Fruit fly (Drosophila melanogaster): ENCODE results near the gene rdgB.

rdgB gene

DNA sequence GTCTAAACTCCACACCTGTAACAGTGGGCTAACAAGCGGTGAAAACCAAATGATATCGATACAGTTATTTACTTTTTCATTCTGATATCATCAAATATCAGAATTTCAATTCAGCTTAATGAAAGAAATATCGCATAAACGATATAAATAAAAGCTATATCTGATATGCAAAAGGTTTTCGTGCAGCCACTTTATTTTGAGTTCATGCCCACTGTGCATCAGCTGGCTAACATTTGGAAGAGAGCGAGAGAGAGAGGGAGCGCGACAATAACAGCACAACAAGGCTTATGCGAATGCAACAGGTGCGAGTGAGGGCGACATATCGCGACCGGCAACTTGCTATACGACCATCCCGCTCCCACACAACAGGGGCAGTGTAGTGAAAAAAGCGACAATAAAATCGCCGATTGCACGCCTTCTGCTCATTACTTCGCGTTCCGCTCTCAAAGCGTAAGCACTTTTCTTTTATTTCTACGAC is 23.1 kb upstream of the rdgB start, which contains the start of gene CG11151 (continued):
- TF ChIP-seq CG8281 (tag; optimal IDR thresholded peaks at IDR 0.05), result peak; percentile 88
- TF ChIP-seq Camta (GFP tag; optimal IDR thresholded peaks at IDR 0.05), result peak; percentile 96
- TF ChIP-seq CG4617 (GFP tag; optimal IDR thresholded peaks at IDR 0.05; ENCODE audit: borderline replicate concordance), result peak; percentile 86
- peak; percentile 6 for TF ChIP-seq CG9797 (GFP tag; optimal IDR thresholded peaks at IDR 0.05)
- TF ChIP-seq eyg (GFP tag; optimal IDR thresholded peaks at IDR 0.05), result peak; percentile 94

DNA sequence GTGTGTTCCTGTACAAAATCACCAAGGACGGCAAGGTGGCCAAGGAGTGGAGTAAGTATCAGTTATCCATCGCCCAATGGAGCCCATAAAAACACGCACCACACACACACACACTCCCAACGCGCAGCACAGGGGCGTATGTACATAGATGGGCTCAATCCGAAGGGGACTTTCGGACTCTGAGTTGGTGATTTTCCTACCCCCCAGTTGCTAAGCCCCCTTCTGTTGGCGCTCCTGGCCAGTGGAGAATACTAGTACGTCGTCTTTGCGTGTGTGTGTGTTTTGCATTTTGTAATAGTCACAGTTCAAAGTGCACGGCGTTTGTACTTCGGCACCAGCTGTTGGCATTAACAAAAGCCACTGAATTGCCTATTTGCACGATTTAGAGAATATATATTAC is 22.5 kb upstream of the rdgB start:
- TF ChIP-seq CG33557 (GFP tag; optimal IDR thresholded peaks at IDR 0.05), result peak; percentile 21
- TF ChIP-seq Meics (GFP tag; optimal IDR thresholded peaks at IDR 0.05), result peak; percentile 86
- peak; percentile 52 for TF ChIP-seq ftz-f1 (GFP tag; optimal IDR thresholded peaks at IDR 0.05)
- TF ChIP-seq unc-4 (GFP tag; IDR thresholded peaks at IDR 0.05; ENCODE audit: partially characterized antibody), result no peak
- TF ChIP-seq slp2 (GFP tag; optimal IDR thresholded peaks at IDR 0.05), result peak; percentile 39
- TF ChIP-seq CG8281 (tag; optimal IDR thresholded peaks at IDR 0.05), result peak; percentile 16
- TF ChIP-seq Camta (GFP tag; optimal IDR thresholded peaks at IDR 0.05), result peak; percentile 39
- no peak for TF ChIP-seq Hr39 (optimal IDR thresholded peaks at IDR 0.05)
- no peak for TF ChIP-seq Elba2 (GFP tag; optimal IDR thresholded peaks at IDR 0.05)
- no peak for TF ChIP-seq eve (GFP tag; optimal IDR thresholded peaks at IDR 0.05)
- TF ChIP-seq Oli (tag; optimal IDR thresholded peaks at IDR 0.05), result peak; percentile 58
- no peak for TF ChIP-seq YL-1 (GFP tag; optimal IDR thresholded peaks at IDR 0.05)
- TF ChIP-seq CG10543 (GFP tag; optimal IDR thresholded peaks at IDR 0.05), result peak; percentile 83
- peak; percentile 70 for TF ChIP-seq CG1647 (GFP tag; optimal IDR thresholded peaks at IDR 0.05)
- peak; percentile 77 for TF ChIP-seq CG4328 (GFP tag; optimal IDR thresholded peaks at IDR 0.05)
- peak; percentile 21 for TF ChIP-seq CG13123 (GFP tag; optimal IDR thresholded peaks at IDR 0.05)
- TF ChIP-seq CG32767 (GFP tag; IDR thresholded peaks at IDR 0.05), result peak; percentile 41; the same call in 1 of the 2 replicates
- peak; percentile 31 for TF ChIP-seq nau (GFP tag; optimal IDR thresholded peaks at IDR 0.05)
- TF ChIP-seq CG15269 (tag; optimal IDR thresholded peaks at IDR 0.05), result peak; percentile 89
- TF ChIP-seq gt (GFP tag; IDR thresholded peaks at IDR 0.05), result peak; percentile 51; the same call in 1 of the 2 replicates
- no peak for TF ChIP-seq gro (GFP tag; optimal IDR thresholded peaks at IDR 0.05)
- peak; percentile 63 for TF ChIP-seq p53 (GFP tag; optimal IDR thresholded peaks at IDR 0.05)
- TF ChIP-seq Nf-YC (tag; optimal IDR thresholded peaks at IDR 0.05), result peak; percentile 63
- peak; percentile 51; the same call in 1 of the 2 replicates for TF ChIP-seq CG11696 (GFP tag; IDR thresholded peaks at IDR 0.05)
- peak; percentile 65; the same call in 2 of the 3 replicates for TF ChIP-seq ase (GFP tag; IDR thresholded peaks at IDR 0.05)
- TF ChIP-seq tx (GFP tag; optimal IDR thresholded peaks at IDR 0.05), result peak; percentile 78
- no peak for TF ChIP-seq chinmo (GFP tag; IDR thresholded peaks at IDR 0.05; ENCODE audit: partially characterized antibody)
- TF ChIP-seq Atf6 (GFP tag; IDR thresholded peaks at IDR 0.05), result peak; percentile 63
- peak; percentile 85 for TF ChIP-seq tin (GFP tag; optimal IDR thresholded peaks at IDR 0.05)
- peak; percentile 67 for TF ChIP-seq Oaz (GFP tag; IDR thresholded peaks at IDR 0.05)
- no peak for TF ChIP-seq Dip2 (GFP tag; IDR thresholded peaks at IDR 0.05)
- peak; percentile 75 for TF ChIP-seq ab (GFP tag; optimal IDR thresholded peaks at IDR 0.05)
- TF ChIP-seq shn (GFP tag; optimal IDR thresholded peaks at IDR 0.05), result peak; percentile 70
- TF ChIP-seq pzg (GFP tag; optimal IDR thresholded peaks at IDR 0.05), result no peak
- peak; percentile 84 for TF ChIP-seq CG9817 (tag; optimal IDR thresholded peaks at IDR 0.05)
- TF ChIP-seq schlank (tag; optimal IDR thresholded peaks at IDR 0.05), result peak; percentile 62
- peak; percentile 26 for TF ChIP-seq twi (tag; optimal IDR thresholded peaks at IDR 0.05)
- peak; percentile 9 for TF ChIP-seq E2f2 (GFP tag; IDR thresholded peaks at IDR 0.05)
- no peak for TF ChIP-seq cad (GFP tag; optimal IDR thresholded peaks at IDR 0.05)
- peak; percentile 3 for TF ChIP-seq CG9727 (GFP tag; optimal IDR thresholded peaks at IDR 0.05)
- TF ChIP-seq Vsx1 (GFP tag; optimal IDR thresholded peaks at IDR 0.05), result peak; percentile 31
- peak; percentile 85 for TF ChIP-seq CG13424 (tag; optimal IDR thresholded peaks at IDR 0.05)
- TF ChIP-seq gce (GFP tag; IDR thresholded peaks at IDR 0.05), result peak; percentile 72; the same call in 1 of the 3 replicates
- no peak for TF ChIP-seq btn (GFP tag; optimal IDR thresholded peaks at IDR 0.05)
- peak; percentile 34 for TF ChIP-seq CG17186 (GFP tag; optimal IDR thresholded peaks at IDR 0.05)
- TF ChIP-seq nom (GFP tag; optimal IDR thresholded peaks at IDR 0.05), result peak; percentile 97
